Worm (Caenorhabditis elegans): Measurements from ENCODE around the gene F49C5.9.

The F49C5.9 gene

DNA sequence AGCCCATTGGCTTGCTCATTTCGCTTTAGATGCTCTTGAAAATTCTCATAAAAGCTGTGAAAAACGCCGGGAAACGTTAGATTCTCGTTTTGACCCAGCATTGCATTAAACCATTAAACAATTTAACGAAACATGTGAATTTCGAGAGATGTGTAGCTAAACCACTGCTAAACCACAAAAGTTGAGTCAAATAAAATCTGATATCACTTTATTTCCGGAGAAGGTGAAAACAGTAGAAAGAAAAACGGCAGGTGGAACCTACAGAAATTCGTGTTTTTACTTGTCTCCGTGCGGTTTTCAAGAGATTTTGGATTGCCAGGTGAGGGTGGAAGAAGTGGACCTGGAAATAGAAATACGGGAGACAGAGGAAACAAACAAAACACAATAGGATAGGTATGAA, at the start of gene F49C5.9:
Gene F49C5.9 (minus strand): TSS at position 101 of the 400 bp plus-strand sequence.
- TF ChIP-seq sma-9 (GFP tag; optimal IDR thresholded peaks at IDR 0.05) (no peak), sma-9 (tag; optimal IDR thresholded peaks at IDR 0.05) (no peak), ztf-11 (tag; optimal IDR thresholded peaks at IDR 0.05) (no peak)

DNA sequence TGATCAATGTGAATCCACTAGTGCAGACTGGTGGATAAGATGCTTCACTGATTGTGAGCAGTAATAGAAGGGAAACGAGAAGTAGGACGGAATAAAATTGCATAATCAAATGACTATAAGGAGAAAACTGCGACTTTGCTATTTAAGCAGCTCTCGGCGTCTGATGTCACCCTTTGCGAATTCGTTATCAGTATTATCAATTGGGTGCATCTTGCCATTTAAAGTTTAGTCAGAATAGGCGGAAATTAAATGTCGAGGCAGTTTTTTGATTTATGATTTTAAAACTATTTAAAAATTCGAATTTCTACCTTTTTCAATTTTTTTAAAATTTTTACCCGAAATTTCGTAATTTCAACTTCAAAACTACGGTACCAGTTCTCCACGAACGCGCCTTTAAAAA, 36.5 kb upstream of the F49C5.9 start, which contains the start of gene clec-4:
Gene clec-4 (minus strand): TSS at position 162 of the 400 bp plus-strand sequence.
- TF ChIP-seq fos-1 (tag; optimal IDR thresholded peaks at IDR 0.05): peak; percentile 69
- TF ChIP-seq dmd-4 (tag; optimal IDR thresholded peaks at IDR 0.05): no peak
- no peak for TF ChIP-seq nhr-21 (tag; optimal IDR thresholded peaks at IDR 0.05)

DNA sequence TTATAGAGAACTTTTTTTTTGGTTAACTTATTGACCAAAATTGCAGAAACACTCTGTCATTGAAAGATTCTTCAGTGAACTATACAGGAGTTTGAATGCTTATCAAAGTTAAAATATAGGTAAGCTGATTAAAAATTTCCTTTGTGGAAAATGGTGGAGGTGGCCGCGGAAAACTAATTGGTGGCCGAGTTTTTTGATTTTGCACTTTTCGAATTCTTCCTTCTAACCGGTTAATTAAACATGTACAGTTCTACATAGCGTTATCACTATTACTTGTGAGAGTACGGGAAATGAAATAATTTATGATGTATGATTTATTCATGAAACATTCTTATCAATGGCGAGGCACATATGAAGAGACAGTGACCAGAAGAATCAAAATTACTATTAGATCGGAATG, 33.3 kb upstream of the F49C5.9 start, which contains the start of gene clec-8:
Gene clec-8 (minus strand): TSS at position 308 of the 400 bp plus-strand sequence.
- TF ChIP-seq fos-1 (tag; optimal IDR thresholded peaks at IDR 0.05) (peak; percentile 58), ZK546.5 (tag; optimal IDR thresholded peaks at IDR 0.05) (no peak), elt-3 (tag; optimal IDR thresholded peaks at IDR 0.05) (no peak)

DNA sequence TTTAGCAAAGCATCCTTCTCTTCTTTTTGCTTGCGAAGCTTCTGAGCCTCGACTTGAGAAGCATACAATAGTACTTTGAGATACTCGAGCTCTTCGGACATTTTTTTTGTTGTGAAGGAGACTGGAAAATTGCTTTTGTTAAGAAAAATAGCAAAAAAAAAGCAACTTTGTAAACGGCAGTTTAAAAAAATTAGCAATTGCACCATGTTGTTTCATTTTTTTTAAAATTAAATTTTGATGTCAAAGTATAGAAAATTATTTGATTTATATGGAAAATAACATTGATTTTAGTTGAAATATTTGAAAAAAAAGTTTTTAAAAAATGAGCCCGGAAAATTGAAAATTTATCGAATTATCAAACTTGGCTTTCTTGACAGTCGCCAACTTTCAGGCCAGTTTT, 30.2 kb upstream of the F49C5.9 start, which contains the start of gene Y38E10A.3:
Gene Y38E10A.3 (minus strand): TSS at position 101 of the 400 bp plus-strand sequence.
- TF ChIP-seq elt-3 (tag; optimal IDR thresholded peaks at IDR 0.05): no peak
- no peak for TF ChIP-seq aly-2 (tag; optimal IDR thresholded peaks at IDR 0.05)
- TF ChIP-seq ztf-4 (tag; optimal IDR thresholded peaks at IDR 0.05): no peak
- no peak for TF ChIP-seq nhr-10 (tag; optimal IDR thresholded peaks at IDR 0.05)
- TF ChIP-seq alr-1 (tag; optimal IDR thresholded peaks at IDR 0.05): no peak
- no peak for TF ChIP-seq C34F6.9 (tag; optimal IDR thresholded peaks at IDR 0.05)
- no peak for TF ChIP-seq ama-1 (optimal IDR thresholded peaks at IDR 0.05)
- no peak for TF ChIP-seq blmp-1 (tag; optimal IDR thresholded peaks at IDR 0.05; ENCODE audit: insufficient read depth)
- TF ChIP-seq nhr-237 (tag; optimal IDR thresholded peaks at IDR 0.05): no peak
- TF ChIP-seq elt-1 (tag; optimal IDR thresholded peaks at IDR 0.05): no peak
- TF ChIP-seq skn-1 (tag; optimal IDR thresholded peaks at IDR 0.05): no peak
- TF ChIP-seq nhr-12 (tag; optimal IDR thresholded peaks at IDR 0.05): no peak
- TF ChIP-seq egl-27 (tag; optimal IDR thresholded peaks at IDR 0.05): no peak
- no peak for TF ChIP-seq sem-4 (tag; optimal IDR thresholded peaks at IDR 0.05)
- no peak for TF ChIP-seq sma-3 (GFP tag; optimal IDR thresholded peaks at IDR 0.05)
- TF ChIP-seq lin-39 (tag; optimal IDR thresholded peaks at IDR 0.05): no peak
- no peak for TF ChIP-seq lin-11 (tag; optimal IDR thresholded peaks at IDR 0.05)

DNA sequence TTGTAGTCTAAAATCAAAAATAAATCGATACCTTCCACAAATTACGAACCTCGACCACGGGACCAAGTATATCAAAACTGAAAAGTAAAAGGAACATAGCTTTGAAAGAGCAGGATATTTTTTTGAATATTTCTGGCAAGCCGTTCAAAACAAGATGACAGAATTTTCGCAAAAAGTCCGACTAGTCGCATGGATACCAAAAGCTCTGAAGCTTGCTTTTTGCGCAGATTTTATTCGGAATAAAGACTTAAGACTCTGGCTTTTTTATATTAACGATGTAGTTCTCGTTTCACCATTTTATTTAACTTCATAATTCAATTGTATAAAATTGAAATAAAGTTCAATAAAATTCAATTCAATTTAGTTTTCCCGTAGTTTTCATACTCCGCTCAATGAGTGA, 29.1 kb upstream of the F49C5.9 start, which contains the start of gene Y38E10A.2:
Gene Y38E10A.2 (minus strand): TSS at position 101 of the 400 bp plus-strand sequence.
- TF ChIP-seq elt-1 (tag; optimal IDR thresholded peaks at IDR 0.05): no peak
- TF ChIP-seq fos-1 (tag; optimal IDR thresholded peaks at IDR 0.05): no peak
- TF ChIP-seq ceh-82 (tag; optimal IDR thresholded peaks at IDR 0.05): no peak
- TF ChIP-seq nhr-6 (tag; optimal IDR thresholded peaks at IDR 0.05): no peak
- TF ChIP-seq F13H6.1 (tag; optimal IDR thresholded peaks at IDR 0.05): no peak
- no peak for TF ChIP-seq skn-1 (tag; optimal IDR thresholded peaks at IDR 0.05)
- no peak for TF ChIP-seq lin-39 (tag; optimal IDR thresholded peaks at IDR 0.05)
- no peak for TF ChIP-seq blmp-1 (tag; optimal IDR thresholded peaks at IDR 0.05; ENCODE audit: insufficient read depth)
- no peak for TF ChIP-seq unc-62 (GFP tag; optimal IDR thresholded peaks at IDR 0.05)
- TF ChIP-seq lsy-2 (tag; optimal IDR thresholded peaks at IDR 0.05): no peak
- no peak for TF ChIP-seq nhr-11 (tag; optimal IDR thresholded peaks at IDR 0.05)
- no peak for TF ChIP-seq lin-13 (GFP tag; optimal IDR thresholded peaks at IDR 0.05)
- no peak for TF ChIP-seq peb-1 (tag; optimal IDR thresholded peaks at IDR 0.05)
- no peak for TF ChIP-seq nhr-21 (tag; optimal IDR thresholded peaks at IDR 0.05)
- no peak for TF ChIP-seq sem-4 (tag; optimal IDR thresholded peaks at IDR 0.05)
- no peak for TF ChIP-seq ZK546.5 (tag; optimal IDR thresholded peaks at IDR 0.05)
- no peak for TF ChIP-seq ztf-1 (GFP tag; conservative IDR thresholded peaks at IDR 0.05)
- no peak for TF ChIP-seq nhr-129 (tag; optimal IDR thresholded peaks at IDR 0.05)
- TF ChIP-seq gmeb-1 (tag; optimal IDR thresholded peaks at IDR 0.05): no peak
- no peak for TF ChIP-seq sma-3 (GFP tag; optimal IDR thresholded peaks at IDR 0.05)
